Worm (Caenorhabditis elegans): ENCODE results near the gene Y82E9BR.14.

Gene Y82E9BR.14

ce11 chrIII:1403108-1403507, 10.8 kb downstream of the Y82E9BR.14 start, which contains the start of gene pals-18:
Gene pals-18, plus strand, starts transcription at chrIII:1403408.
- TF ChIP-seq dmd-4 (tag; optimal IDR thresholded peaks at IDR 0.05; ENCODE audit: borderline replicate concordance) (no peak), K02D7.2 (tag; optimal IDR thresholded peaks at IDR 0.05) (no peak), pag-3 (tag; optimal IDR thresholded peaks at IDR 0.05; ENCODE audit: borderline replicate concordance) (no peak), odd-2 (tag; optimal IDR thresholded peaks at IDR 0.05) (no peak), ceh-30 (tag; optimal IDR thresholded peaks at IDR 0.05) (no peak), ceh-48 (tag; optimal IDR thresholded peaks at IDR 0.05) (no peak), ceh-34 (tag; optimal IDR thresholded peaks at IDR 0.05) (no peak), sox-4 (tag; optimal IDR thresholded peaks at IDR 0.05) (no peak), ztf-16 (tag; optimal IDR thresholded peaks at IDR 0.05) (no peak), unc-55 (GFP tag; optimal IDR thresholded peaks at IDR 0.05) (no peak), unc-3 (GFP tag; conservative IDR thresholded peaks at IDR 0.05) (no peak), unc-3 (tag; optimal IDR thresholded peaks at IDR 0.05) (no peak), nhr-11 (tag; optimal IDR thresholded peaks at IDR 0.05) (no peak), dve-1 (tag; optimal IDR thresholded peaks at IDR 0.05) (no peak), ceh-24 (tag; optimal IDR thresholded peaks at IDR 0.05) (no peak), ceh-31 (tag; optimal IDR thresholded peaks at IDR 0.05) (no peak), zip-5 (tag; optimal IDR thresholded peaks at IDR 0.05) (no peak)

- no peak for TF ChIP-seq hlh-6 (tag; optimal IDR thresholded peaks at IDR 0.05)
- TF ChIP-seq elt-4 (tag; optimal IDR thresholded peaks at IDR 0.05), result no peak
- TF ChIP-seq sox-2 (GFP tag; IDR thresholded peaks at IDR 0.05), result no peak
- no peak for TF ChIP-seq pqm-1 (tag; optimal IDR thresholded peaks at IDR 0.05)
Observed at ce11 chrIII:1401497-1401990, 12.4 kb downstream of the Y82E9BR.14 start, which contains the start of gene pals-19. Gene pals-19, plus strand, starts transcription at chrIII:1401940.

ce11 chrIII:1399670-1400069, 14.2 kb downstream of the Y82E9BR.14 start, which contains the start of gene pals-16:
Gene pals-16, plus strand, starts transcription at chrIII:1399970.
- TF ChIP-seq rnt-1 (tag; optimal IDR thresholded peaks at IDR 0.05) (no peak), tbx-2 (tag; optimal IDR thresholded peaks at IDR 0.05) (no peak), fax-1 (tag; optimal IDR thresholded peaks at IDR 0.05) (no peak), ceh-34 (tag; optimal IDR thresholded peaks at IDR 0.05) (no peak), ceh-6 (GFP tag; optimal IDR thresholded peaks at IDR 0.05) (no peak), K02D7.2 (tag; optimal IDR thresholded peaks at IDR 0.05) (no peak), ceh-9 (tag; optimal IDR thresholded peaks at IDR 0.05) (no peak), pax-1 (tag; optimal IDR thresholded peaks at IDR 0.05) (no peak), lim-6 (tag; optimal IDR thresholded peaks at IDR 0.05) (no peak), C08G9.2 (tag; optimal IDR thresholded peaks at IDR 0.05) (no peak), syd-9 (tag; optimal IDR thresholded peaks at IDR 0.05) (no peak), ama-1 (optimal IDR thresholded peaks at IDR 0.05) (no peak), ztf-16 (tag; optimal IDR thresholded peaks at IDR 0.05) (no peak), ceh-48 (tag; optimal IDR thresholded peaks at IDR 0.05) (no peak), dve-1 (tag; optimal IDR thresholded peaks at IDR 0.05) (no peak), T23F11.4 (GFP tag; optimal IDR thresholded peaks at IDR 0.05) (no peak), ceh-45 (GFP tag; IDR thresholded peaks at IDR 0.05) (no peak), madf-2 (tag; optimal IDR thresholded peaks at IDR 0.05) (no peak), pros-1 (tag; optimal IDR thresholded peaks at IDR 0.05) (no peak)

ce11 chrIII:1398183-1398582, 15.7 kb downstream of the Y82E9BR.14 start:
- TF ChIP-seq pha-2 (tag; optimal IDR thresholded peaks at IDR 0.05), result no peak
- TF ChIP-seq C08G9.2 (tag; optimal IDR thresholded peaks at IDR 0.05), result no peak
- no peak for TF ChIP-seq syd-9 (tag; optimal IDR thresholded peaks at IDR 0.05)
- peak; percentile 63 for TF ChIP-seq elt-2 (tag; optimal IDR thresholded peaks at IDR 0.05)
